Worm (Caenorhabditis elegans): ENCODE data around the gene mex-1.

The mex-1 gene

DNA sequence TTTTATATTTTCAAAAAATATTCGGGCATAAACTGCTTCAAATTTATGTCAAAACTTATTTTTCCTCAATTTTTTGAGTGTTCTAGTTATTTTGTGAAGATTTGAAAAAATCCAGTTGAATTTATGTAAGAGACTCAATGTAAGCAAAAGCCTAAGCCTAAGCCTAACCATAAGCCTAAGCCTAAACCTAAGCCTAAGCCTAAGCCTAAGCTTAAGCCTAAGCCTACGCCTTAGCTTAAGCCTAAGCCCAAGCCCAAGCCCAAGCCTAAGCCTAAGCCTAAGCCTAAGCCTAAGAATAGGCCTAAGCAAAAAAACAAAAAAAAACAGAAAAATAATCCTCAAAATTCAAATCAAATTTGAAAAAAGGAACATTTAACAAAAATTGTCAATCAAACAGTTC is 38.3 kb upstream of the mex-1 start:
- TF ChIP-seq zag-1 (tag; optimal IDR thresholded peaks at IDR 0.05), result no peak
- TF ChIP-seq elt-2 (tag; optimal IDR thresholded peaks at IDR 0.05), result no peak
- no peak for TF ChIP-seq pqm-1 (tag; optimal IDR thresholded peaks at IDR 0.05)
- no peak for TF ChIP-seq nfya-1 (tag; optimal IDR thresholded peaks at IDR 0.05; ENCODE audit: insufficient read depth)
- no peak for TF ChIP-seq lsy-12 (tag; optimal IDR thresholded peaks at IDR 0.05)
- TF ChIP-seq nhr-77 (tag; optimal IDR thresholded peaks at IDR 0.05), result no peak
- no peak for TF ChIP-seq nhr-23 (tag; optimal IDR thresholded peaks at IDR 0.05)
- no peak for TF ChIP-seq lin-39 (tag; optimal IDR thresholded peaks at IDR 0.05)
- TF ChIP-seq unc-39 (tag; optimal IDR thresholded peaks at IDR 0.05), result no peak
- no peak for TF ChIP-seq ceh-82 (tag; optimal IDR thresholded peaks at IDR 0.05)
- TF ChIP-seq fos-1 (tag; optimal IDR thresholded peaks at IDR 0.05), result no peak
- no peak for TF ChIP-seq ztf-11 (tag; optimal IDR thresholded peaks at IDR 0.05)
- no peak for TF ChIP-seq jun-1 (tag; optimal IDR thresholded peaks at IDR 0.05)
- no peak for TF ChIP-seq hmg-11 (tag; optimal IDR thresholded peaks at IDR 0.05)
- no peak for TF ChIP-seq nhr-76 (tag; optimal IDR thresholded peaks at IDR 0.05)
- no peak for TF ChIP-seq tbx-2 (tag; optimal IDR thresholded peaks at IDR 0.05)
- no peak for TF ChIP-seq ceh-9 (tag; optimal IDR thresholded peaks at IDR 0.05)
- TF ChIP-seq ceh-16 (tag; optimal IDR thresholded peaks at IDR 0.05), result no peak
- no peak for TF ChIP-seq egl-5 (tag; optimal IDR thresholded peaks at IDR 0.05)

DNA sequence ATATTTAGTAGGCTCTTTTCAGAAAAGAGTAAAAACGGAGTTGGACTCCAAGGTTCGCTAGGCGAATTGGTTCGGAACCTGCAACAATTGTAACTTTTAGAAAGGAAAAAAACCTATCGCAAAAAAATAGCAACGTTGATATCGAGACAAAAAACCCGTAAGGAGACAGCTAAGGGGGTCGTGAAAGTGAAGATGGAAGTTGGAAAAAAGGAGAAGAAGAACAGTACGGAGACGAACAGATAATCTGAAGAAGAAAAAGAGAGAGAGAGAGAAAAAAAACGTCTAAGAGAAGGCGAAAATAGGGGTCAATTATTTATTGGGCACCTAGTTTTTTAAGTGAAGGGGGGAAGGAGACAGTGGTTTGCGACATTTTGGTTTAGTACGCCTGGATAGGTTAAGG is 33.2 kb upstream of the mex-1 start, which contains the start of gene lin-29:
TSS of gene lin-29 (minus strand) at position 78 of the 400 bp plus-strand sequence.
- TF ChIP-seq lin-39 (tag; optimal IDR thresholded peaks at IDR 0.05) (no peak), ceh-9 (tag; optimal IDR thresholded peaks at IDR 0.05) (no peak), elt-2 (tag; optimal IDR thresholded peaks at IDR 0.05) (no peak), nhr-43 (tag; optimal IDR thresholded peaks at IDR 0.05; ENCODE audit: poor library complexity, severe bottlenecking) (no peak), fkh-10 (GFP tag; optimal IDR thresholded peaks at IDR 0.05) (no peak), zag-1 (tag; optimal IDR thresholded peaks at IDR 0.05) (no peak), mdl-1 (tag; optimal IDR thresholded peaks at IDR 0.05) (no peak), sea-2 (GFP tag; optimal IDR thresholded peaks at IDR 0.05) (no peak), elt-3 (tag; optimal IDR thresholded peaks at IDR 0.05) (no peak), fos-1 (tag; optimal IDR thresholded peaks at IDR 0.05) (no peak)

DNA sequence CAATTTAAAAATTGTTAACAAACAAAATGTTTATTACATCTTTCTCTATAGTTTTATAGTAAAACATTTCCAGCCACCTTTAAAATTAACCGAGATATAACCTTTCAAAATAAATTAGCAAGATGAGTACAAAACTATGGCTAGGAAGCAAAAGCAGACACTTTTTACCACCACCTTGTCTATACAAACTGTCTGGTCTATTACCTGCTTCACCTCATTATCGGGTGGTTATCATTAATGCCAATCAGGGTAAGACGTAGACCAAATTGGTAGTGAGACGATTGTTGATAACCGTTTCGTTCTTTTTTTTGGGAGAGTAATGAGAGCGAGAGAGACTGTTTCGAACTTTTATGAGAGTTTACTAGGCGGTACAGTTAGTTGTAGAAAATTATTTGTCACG is 32.0 kb upstream of the mex-1 start:
- TF ChIP-seq fos-1 (tag; optimal IDR thresholded peaks at IDR 0.05) (no peak), elt-2 (tag; optimal IDR thresholded peaks at IDR 0.05) (peak; percentile 24)

DNA sequence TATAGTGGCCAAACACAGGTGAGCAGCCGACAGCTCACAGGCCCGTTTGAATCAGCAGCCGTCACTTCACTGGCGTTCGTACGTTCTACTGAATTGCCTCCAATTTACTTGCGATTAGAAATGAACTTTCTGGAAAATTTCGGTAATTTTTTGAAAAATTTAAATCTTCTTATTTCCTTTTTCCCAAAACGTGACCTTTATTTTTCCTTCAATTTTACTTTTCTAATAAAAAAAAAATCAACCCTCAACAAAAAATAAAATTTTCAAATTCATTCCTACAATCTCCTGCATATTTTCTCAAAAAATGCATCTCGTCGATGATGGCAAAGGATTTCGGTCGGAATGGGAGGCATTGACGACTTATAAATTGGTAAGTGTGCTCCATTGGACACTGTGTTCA is 20.0 kb upstream of the mex-1 start, which contains the start of gene W03C9.8:
TSS of gene W03C9.8 (plus strand) at position 301 of the 400 bp plus-strand sequence.
- no peak for TF ChIP-seq lin-39 (tag; optimal IDR thresholded peaks at IDR 0.05)
- TF ChIP-seq nhr-67 (tag; optimal IDR thresholded peaks at IDR 0.05), result no peak
- no peak for TF ChIP-seq nhr-25 (tag; optimal IDR thresholded peaks at IDR 0.05)
- no peak for TF ChIP-seq ceh-9 (tag; optimal IDR thresholded peaks at IDR 0.05)
- no peak for TF ChIP-seq nhr-28 (tag; optimal IDR thresholded peaks at IDR 0.05)
- TF ChIP-seq daf-12 (tag; optimal IDR thresholded peaks at IDR 0.05), result no peak
- no peak for TF ChIP-seq mml-1 (tag; optimal IDR thresholded peaks at IDR 0.05)
- no peak for TF ChIP-seq aly-2 (tag; optimal IDR thresholded peaks at IDR 0.05)
- TF ChIP-seq skn-1 (tag; optimal IDR thresholded peaks at IDR 0.05), result no peak
- no peak for TF ChIP-seq ceh-82 (tag; optimal IDR thresholded peaks at IDR 0.05)
- no peak for TF ChIP-seq ceh-16 (tag; optimal IDR thresholded peaks at IDR 0.05)
- no peak for TF ChIP-seq elt-1 (tag; optimal IDR thresholded peaks at IDR 0.05)
- TF ChIP-seq egl-27 (tag; optimal IDR thresholded peaks at IDR 0.05), result no peak
- no peak for TF ChIP-seq pqm-1 (tag; optimal IDR thresholded peaks at IDR 0.05)
- no peak for TF ChIP-seq sea-2 (GFP tag; optimal IDR thresholded peaks at IDR 0.05)
- no peak for TF ChIP-seq pha-4 (tag; optimal IDR thresholded peaks at IDR 0.05)
- TF ChIP-seq tbx-2 (tag; optimal IDR thresholded peaks at IDR 0.05), result no peak

DNA sequence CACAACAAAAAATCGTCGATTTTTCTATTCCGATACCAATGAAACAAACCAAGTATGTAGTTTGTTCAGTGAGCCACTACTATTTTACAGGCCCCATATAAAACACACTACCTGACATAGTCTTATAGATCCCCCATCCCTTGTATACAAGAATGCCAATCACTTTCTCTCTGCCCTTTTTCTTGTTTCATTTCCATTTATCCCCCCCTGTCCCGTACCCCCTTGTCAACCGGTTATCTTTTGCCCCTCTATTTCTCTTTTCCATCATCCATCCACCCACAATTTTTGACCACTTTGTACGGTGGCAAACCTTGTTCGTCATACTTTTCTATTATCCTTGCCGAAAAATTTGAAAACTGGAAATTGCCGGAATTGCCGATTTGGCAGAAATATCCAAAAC is 15.5 kb upstream of the mex-1 start:
- no peak for TF ChIP-seq nfya-1 (tag; optimal IDR thresholded peaks at IDR 0.05; ENCODE audit: insufficient read depth)
- no peak for TF ChIP-seq jun-1 (tag; optimal IDR thresholded peaks at IDR 0.05)
- TF ChIP-seq fos-1 (tag; optimal IDR thresholded peaks at IDR 0.05), result no peak
- TF ChIP-seq nhr-12 (tag; optimal IDR thresholded peaks at IDR 0.05), result no peak
- TF ChIP-seq nhr-28 (tag; optimal IDR thresholded peaks at IDR 0.05), result no peak
- no peak for TF ChIP-seq ama-1 (optimal IDR thresholded peaks at IDR 0.05)
- TF ChIP-seq fkh-10 (GFP tag; optimal IDR thresholded peaks at IDR 0.05), result no peak
- TF ChIP-seq egl-27 (tag; optimal IDR thresholded peaks at IDR 0.05), result no peak
- no peak for TF ChIP-seq elt-2 (tag; optimal IDR thresholded peaks at IDR 0.05)

Data from whole organism, L3 larva.